Worm (Caenorhabditis elegans): Measurements from ENCODE around the gene F35F10.14.

- TF ChIP-seq jun-1 (tag; optimal IDR thresholded peaks at IDR 0.05): no peak
- TF ChIP-seq dve-1 (tag; optimal IDR thresholded peaks at IDR 0.05; ENCODE audit: insufficient read depth): no peak
- no peak for TF ChIP-seq lsy-2 (tag; optimal IDR thresholded peaks at IDR 0.05)
- no peak for TF ChIP-seq egl-27 (tag; optimal IDR thresholded peaks at IDR 0.05)
Observed at ce11 chrV:3282957-3283356, 36.9 kb downstream of the F35F10.14 start, which contains the start of gene str-64.
